Fruit fly (Drosophila melanogaster) whole organism, embryonic: ENCODE measurements around the gene Ir94a.

Source experiments
- Atf-2 ChIP-seq: fragments of 200-800 bp; sonication (Bioruptor generic); optimal IDR thresholded peaks from 2 replicates; lab custom pipeline; 2016; ENCODE audit warnings: missing biosample characterization, missing genetic modification characterization
- Awh ChIP-seq: fragments of 200-800 bp; sonication (Bioruptor generic); IDR thresholded peaks from 2 replicates; pipeline ENCODE4, ENCODE4 v1.3.6; 2022; ENCODE audit warnings: missing biosample characterization, missing genetic modification characterization
- B-H2 ChIP-seq: fragments of 200-800 bp; sonication (Bioruptor generic); optimal IDR thresholded peaks from 2 replicates; lab custom pipeline; 2018; ENCODE audit warnings: missing biosample characterization, mild to moderate bottlenecking, missing genetic modification characterization
- CG11504 ChIP-seq: fragments of 200-800 bp; sonication (Bioruptor generic); optimal IDR thresholded peaks from 3 replicates; lab custom pipeline; 2019; ENCODE audit warnings: missing biosample characterization, mild to moderate bottlenecking, missing genetic modification characterization, moderate library complexity
- CG11560 ChIP-seq: fragments of 200-800 bp; sonication (Bioruptor generic); IDR thresholded peaks from 3 replicates; pipeline ENCODE4 v1.3.6; 2022; ENCODE audit warnings: missing biosample characterization, missing genetic modification characterization
- CG13894 ChIP-seq: fragments of 200-800 bp; sonication (Bioruptor generic); optimal IDR thresholded peaks from 3 replicates; lab custom pipeline; 2018; ENCODE audit warnings: missing biosample characterization, mild to moderate bottlenecking, missing genetic modification characterization, moderate library complexity
- CG14441 ChIP-seq: fragments of 200-800 bp; sonication (Bioruptor generic); IDR thresholded peaks from 2 replicates; pipeline ENCODE4 v1.3.6; 2022; ENCODE audit warnings: missing biosample characterization, missing genetic modification characterization
- CG15011 ChIP-seq: fragments of 200-800 bp; sonication (Bioruptor generic); optimal IDR thresholded peaks from 3 replicates; lab custom pipeline; 2018; ENCODE audit warnings: missing biosample characterization, mild to moderate bottlenecking, missing genetic modification characterization
- CG16813 ChIP-seq: fragments of 200-800 bp; sonication (Bioruptor generic); IDR thresholded peaks from 3 replicates; pipeline ENCODE4 v1.3.6; 2022; ENCODE audit warnings: missing biosample characterization, missing genetic modification characterization; ENCODE audit not compliant: partially characterized antibody
- CG16815 ChIP-seq: fragments of 200-800 bp; sonication (Bioruptor generic); optimal IDR thresholded peaks from 3 replicates; lab custom pipeline; 2017; ENCODE audit warnings: missing biosample characterization, mild to moderate bottlenecking, missing genetic modification characterization
- CG18262 ChIP-seq: fragments of 200-800 bp; optimal IDR thresholded peaks from 3 replicates; lab custom pipeline; 2019; ENCODE audit warnings: missing biosample characterization, mild to moderate bottlenecking, missing genetic modification characterization, moderate library complexity
- CG18476 ChIP-seq: fragments of 200-800 bp; sonication (Bioruptor generic); optimal IDR thresholded peaks from 2 replicates; lab custom pipeline; 2016; ENCODE audit warnings: missing biosample characterization, mild to moderate bottlenecking, missing genetic modification characterization
- CG2889 ChIP-seq: fragments of 200-800 bp; sonication (Bioruptor generic); IDR thresholded peaks from 3 replicates; pipeline ENCODE4 v1.3.6; 2022; ENCODE audit warnings: missing biosample characterization, missing genetic modification characterization
- CG3281 ChIP-seq: fragments of 200-800 bp; sonication (Bioruptor generic); optimal IDR thresholded peaks from 3 replicates; lab custom pipeline; 2017; ENCODE audit warnings: missing biosample characterization, mild to moderate bottlenecking, missing genetic modification characterization
- CG3407 ChIP-seq: fragments of 200-800 bp; sonication (Bioruptor generic); optimal IDR thresholded peaks from 2 replicates; lab custom pipeline; 2018; ENCODE audit warnings: missing biosample characterization, mild to moderate bottlenecking, missing genetic modification characterization
- CG34376 ChIP-seq: fragments of 200-800 bp; sonication (Bioruptor generic); optimal IDR thresholded peaks from 2 replicates; lab custom pipeline; 2018; ENCODE audit warnings: missing biosample characterization, mild to moderate bottlenecking, missing genetic modification characterization
- CG3995 ChIP-seq: fragments of 200-800 bp; sonication (Bioruptor generic); optimal IDR thresholded peaks from 3 replicates; lab custom pipeline; 2016; ENCODE audit warnings: missing biosample characterization, missing genetic modification characterization
- CG7372 ChIP-seq: fragments of 200-800 bp; sonication (Bioruptor generic); IDR thresholded peaks from 2 replicates; pipeline ENCODE4 v1.3.6; 2022; ENCODE audit warnings: missing biosample characterization, missing genetic modification characterization
- CG8359 ChIP-seq: fragments of 200-800 bp; sonication (Bioruptor generic); optimal IDR thresholded peaks from 2 replicates; lab custom pipeline; 2017; ENCODE audit warnings: missing biosample characterization, mild to moderate bottlenecking, missing genetic modification characterization, borderline replicate concordance
- Deaf1 ChIP-seq: fragments of 200-800 bp; optimal IDR thresholded peaks from 3 replicates; lab custom pipeline; 2019; ENCODE audit warnings: missing biosample characterization, mild to moderate bottlenecking, missing genetic modification characterization, moderate library complexity
- Dp ChIP-seq: fragments of 200-800 bp; sonication (Bioruptor generic); optimal IDR thresholded peaks from 2 replicates; lab custom pipeline; 2018; ENCODE audit warnings: missing biosample characterization, mild to moderate bottlenecking, missing genetic modification characterization, moderate library complexity
- ERR ChIP-seq: fragments of 200-800 bp; sonication (Bioruptor generic); optimal IDR thresholded peaks from 2 replicates; lab custom pipeline; 2016; ENCODE audit warnings: missing biosample characterization, missing genetic modification characterization
- Ets97D ChIP-seq: fragments of 200-800 bp; sonication (Bioruptor generic); optimal IDR thresholded peaks from 3 replicates; lab custom pipeline; 2016; ENCODE audit warnings: missing biosample characterization, missing genetic modification characterization
- H2.0 ChIP-seq: fragments of 200-800 bp; sonication (Bioruptor generic); IDR thresholded peaks from 2 replicates; pipeline ENCODE4 v1.3.6; 2022; ENCODE audit warnings: missing biosample characterization, missing genetic modification characterization
- MESR4 ChIP-seq: fragments of 200-800 bp; sonication (Bioruptor generic); optimal IDR thresholded peaks from 2 replicates; lab custom pipeline; 2018; ENCODE audit warnings: missing biosample characterization, mild to moderate bottlenecking, missing genetic modification characterization, moderate library complexity
- MTF-1 ChIP-seq: fragments of 200-800 bp; sonication (Bioruptor generic); optimal IDR thresholded peaks from 2 replicates; lab custom pipeline; 2018; ENCODE audit warnings: missing biosample characterization, mild to moderate bottlenecking, missing genetic modification characterization, borderline replicate concordance
- NFAT ChIP-seq: fragments of 200-800 bp; sonication (Bioruptor generic); IDR thresholded peaks from 2 replicates; pipeline ENCODE4 v1.3.6; 2022; ENCODE audit warnings: missing biosample characterization, missing genetic modification characterization
- NK7.1 ChIP-seq: fragments of 200-800 bp; sonication (Bioruptor generic); optimal IDR thresholded peaks from 3 replicates; lab custom pipeline; 2016; ENCODE audit warnings: missing biosample characterization, missing genetic modification characterization
- Poxn ChIP-seq: fragments of 200-800 bp; sonication (Bioruptor generic); IDR thresholded peaks from 2 replicates; pipeline ENCODE4 v1.3.6; 2022; ENCODE audit warnings: missing biosample characterization, missing genetic modification characterization
- Scr ChIP-seq: fragments of 200-800 bp; sonication (Bioruptor generic); IDR thresholded peaks from 2 replicates; pipeline ENCODE4 v1.3.6; 2022; ENCODE audit warnings: missing biosample characterization, missing genetic modification characterization; ENCODE audit not compliant: partially characterized antibody
- ab ChIP-seq: fragments of 200-800 bp; sonication (Bioruptor generic); optimal IDR thresholded peaks from 2 replicates; lab custom pipeline; 2016; ENCODE audit warnings: missing biosample characterization, missing genetic modification characterization
- bbx ChIP-seq: fragments of 200-800 bp; sonication (Bioruptor generic); IDR thresholded peaks from 2 replicates; pipeline ENCODE4 v1.3.6; 2022; ENCODE audit warnings: missing biosample characterization, missing genetic modification characterization; ENCODE audit not compliant: partially characterized antibody
- bcd ChIP-seq: fragments of 200-800 bp; sonication (Bioruptor generic); optimal IDR thresholded peaks from 2 replicates; lab custom pipeline; 2017; ENCODE audit warnings: missing biosample characterization, mild to moderate bottlenecking, missing genetic modification characterization
- cad ChIP-seq: fragments of >200 bp; optimal IDR thresholded peaks from 2 replicates; lab custom pipeline; 2017; ENCODE audit warnings: missing biosample characterization, missing genetic modification characterization
- chm ChIP-seq: fragments of 200-800 bp; sonication (Bioruptor generic); IDR thresholded peaks from 2 replicates; pipeline ENCODE4 v1.3.6; 2022; ENCODE audit warnings: missing biosample characterization, missing genetic modification characterization
- eve ChIP-seq, 2 experiments: fragments of >200 bp; optimal IDR thresholded peaks; 2 replicates each; lab custom pipeline; 2017; ENCODE audit warnings: missing biosample characterization in 2 of 2, missing genetic modification characterization in 2 of 2
- ewg ChIP-seq: fragments of 200-800 bp; sonication (Bioruptor generic); optimal IDR thresholded peaks from 3 replicates; lab custom pipeline; 2017; ENCODE audit warnings: mild to moderate bottlenecking, missing biosample characterization, missing genetic modification reagents, missing genetic modification characterization
- gsb-n ChIP-seq: fragments of 200-800 bp; sonication (Bioruptor generic); optimal IDR thresholded peaks from 3 replicates; lab custom pipeline; 2018; ENCODE audit warnings: missing biosample characterization, mild to moderate bottlenecking, missing genetic modification characterization
- kay ChIP-seq: fragments of 200-800 bp; sonication (Bioruptor generic); optimal IDR thresholded peaks from 2 replicates; lab custom pipeline; 2016; ENCODE audit warnings: missing biosample characterization, missing genetic modification characterization
- onecut ChIP-seq: fragments of 200-800 bp; sonication (Bioruptor generic); IDR thresholded peaks from 2 replicates; pipeline ENCODE4 v1.3.6; 2022; ENCODE audit warnings: missing biosample characterization, missing genetic modification characterization
- phol ChIP-seq: fragments of 200-800 bp; sonication (Bioruptor generic); optimal IDR thresholded peaks from 3 replicates; lab custom pipeline; 2018; ENCODE audit warnings: missing biosample characterization, mild to moderate bottlenecking, missing genetic modification characterization, moderate library complexity
- psq ChIP-seq: fragments of 200-800 bp; sonication (Bioruptor generic); optimal IDR thresholded peaks from 2 replicates; lab custom pipeline; 2017; ENCODE audit warnings: missing biosample characterization, missing genetic modification characterization
- ro ChIP-seq: fragments of 200-800 bp; sonication (Bioruptor generic); IDR thresholded peaks from 2 replicates; pipeline ENCODE4 v1.3.6; 2022; ENCODE audit warnings: missing biosample characterization, missing genetic modification characterization
- sqz ChIP-seq: fragments of 200-800 bp; sonication (Bioruptor generic); optimal IDR thresholded peaks from 3 replicates; lab custom pipeline; 2018; ENCODE audit warnings: missing biosample characterization, mild to moderate bottlenecking, missing genetic modification characterization
- stwl ChIP-seq: fragments of 200-800 bp; sonication (Bioruptor generic); optimal IDR thresholded peaks from 3 replicates; lab custom pipeline; 2018; ENCODE audit warnings: missing biosample characterization, mild to moderate bottlenecking, missing genetic modification characterization, moderate library complexity
- tgo ChIP-seq: fragments of 200-800 bp; sonication (Bioruptor generic); IDR thresholded peaks from 3 replicates; pipeline ENCODE4 v1.3.6; 2022; ENCODE audit warnings: missing biosample characterization, missing genetic modification characterization
- twi ChIP-seq: fragments of 200-800 bp; optimal IDR thresholded peaks from 2 replicates; lab custom pipeline; 2019; ENCODE audit warnings: missing biosample characterization, mild to moderate bottlenecking, missing genetic modification characterization, moderate library complexity
- zf30C ChIP-seq: fragments of 200-800 bp; sonication (Bioruptor generic); optimal IDR thresholded peaks from 3 replicates; lab custom pipeline; 2018; ENCODE audit warnings: missing biosample characterization, mild to moderate bottlenecking, missing genetic modification characterization

The Ir94a gene

dm6 chr3R:22145425-22146411 is 32.5 kb downstream of the Ir94a start (continued):
- TF ChIP-seq CG15011 (GFP tag; lab: Kevin White, UChicago), result peak; percentile 9
- TF ChIP-seq twi (tag; lab: Kevin White, UChicago), result peak; percentile 67
- peak; percentile 42 for TF ChIP-seq bcd (GFP tag; lab: Kevin White, UChicago)
- TF ChIP-seq MTF-1, result no peak
- peak; percentile 57 for TF ChIP-seq Ets97D
- TF ChIP-seq MESR4 (GFP tag; lab: Kevin White, UChicago), result no peak
- no peak for TF ChIP-seq Scr (GFP tag; lab: Robert Waterston, UW)
- TF ChIP-seq CG11560 (tag; lab: Robert Waterston, UW), result peak; percentile 49; the same call in 1 of the 3 replicates
- no peak for TF ChIP-seq NFAT
- TF ChIP-seq CG11504 (tag; lab: Kevin White, UChicago), result peak; percentile 78
- peak; percentile 85 for TF ChIP-seq phol
- no peak for TF ChIP-seq CG34376 (GFP tag; lab: Kevin White, UChicago)
- peak; percentile 79 for TF ChIP-seq tgo (GFP tag; lab: Robert Waterston, UW)
- TF ChIP-seq eve (GFP tag; optimal IDR thresholded peaks at IDR 0.05; lab: Kevin White, UChicago), result peak in 1 of 2 experiments; percentile 94
- TF ChIP-seq Awh (GFP tag; lab: Robert Waterston, UW), result peak; percentile 83
- peak; percentile 70 for TF ChIP-seq onecut (GFP tag; lab: Robert Waterston, UW)
- TF ChIP-seq CG14441 (GFP tag; lab: Robert Waterston, UW), result peak; percentile 79
- peak; percentile 68 for TF ChIP-seq CG18476 (GFP tag; lab: Kevin White, UChicago)
- TF ChIP-seq CG8359 (GFP tag; lab: Kevin White, UChicago), result peak; percentile 62
- no peak for TF ChIP-seq Dp (GFP tag; lab: Kevin White, UChicago)
- peak; percentile 95 for TF ChIP-seq chm (GFP tag; lab: Robert Waterston, UW)
- TF ChIP-seq H2.0, result peak; percentile 82
- peak; percentile 78 for TF ChIP-seq kay (GFP tag; lab: Kevin White, UChicago)
- peak; percentile 39 for TF ChIP-seq CG3281 (GFP tag; lab: Kevin White, UChicago)
- peak; percentile 67 for TF ChIP-seq CG16815 (GFP tag; lab: Kevin White, UChicago)
- peak; percentile 35 for TF ChIP-seq Atf-2
- TF ChIP-seq ewg (GFP tag; lab: Kevin White, UChicago), result peak; percentile 66
- peak; percentile 44 for TF ChIP-seq stwl (tag; lab: Kevin White, UChicago)
- TF ChIP-seq bbx (GFP tag; lab: Robert Waterston, UW), result no peak
- TF ChIP-seq sqz (GFP tag; lab: Kevin White, UChicago), result peak; percentile 84
- TF ChIP-seq CG3407 (GFP tag; lab: Kevin White, UChicago), result peak; percentile 57
- TF ChIP-seq CG3995, result no peak
- no peak for TF ChIP-seq CG13894 (tag; lab: Kevin White, UChicago)
- no peak for TF ChIP-seq cad (GFP tag; lab: Kevin White, UChicago)
- peak; percentile 48 for TF ChIP-seq ab
- no peak for TF ChIP-seq CG16813
- peak; percentile 72 for TF ChIP-seq NK7.1
- 0 out of 3 replicates have a peak, but pooled peaks have one; percentile 30 for TF ChIP-seq CG2889
- TF ChIP-seq gsb-n (tag; lab: Kevin White, UChicago), result peak; percentile 83
- peak; percentile 77; the same call in 1 of the 2 replicates for TF ChIP-seq ro (GFP tag; lab: Robert Waterston, UW)
- peak; percentile 20 for TF ChIP-seq Deaf1 (tag; lab: Kevin White, UChicago)
- no peak for TF ChIP-seq Poxn (GFP tag; lab: Robert Waterston, UW)
- TF ChIP-seq psq, result peak; percentile 19
- peak; percentile 63 for TF ChIP-seq CG7372
- no peak for TF ChIP-seq zf30C (GFP tag; lab: Kevin White, UChicago)
- TF ChIP-seq ERR, result no peak
- TF ChIP-seq B-H2 (GFP tag; lab: Kevin White, UChicago), result no peak
- peak; percentile 95 for TF ChIP-seq CG18262 (tag; lab: Kevin White, UChicago)
